Worm (Caenorhabditis elegans): ENCODE data around the gene F55G11.7.

F55G11.7 gene

ce11 chrIV:12936221-12936776, 23.9 kb upstream of the F55G11.7 start, which contains the start of the genes cld-1 and dod-21:
cld-1 (minus strand) TSS chrIV:12936271.
dod-21 (plus strand) TSS chrIV:12936738.
- TF ChIP-seq dve-1 (tag; optimal IDR thresholded peaks at IDR 0.05; ENCODE audit: insufficient read depth) (peak; percentile 63), php-3 (GFP tag; IDR thresholded peaks at IDR 0.05) (peak; percentile 48; the same call in 1 of the 2 replicates), Y105C5A.15 (GFP tag; IDR thresholded peaks at IDR 0.05) (no peak), mdl-1 (tag; optimal IDR thresholded peaks at IDR 0.05) (no peak), nhr-28 (tag; optimal IDR thresholded peaks at IDR 0.05) (peak; percentile 47), dmd-6 (GFP tag; IDR thresholded peaks at IDR 0.05) (peak; percentile 64), daf-8 (GFP tag; IDR thresholded peaks at IDR 0.05) (no peak), Y5F2A.4 (GFP tag; optimal IDR thresholded peaks at IDR 0.05) (no peak), daf-12 (tag; optimal IDR thresholded peaks at IDR 0.05) (no peak), nhr-77 (tag; optimal IDR thresholded peaks at IDR 0.05) (peak; percentile 11), zip-11 (GFP tag; IDR thresholded peaks at IDR 0.05) (no peak), hlh-11 (tag; optimal IDR thresholded peaks at IDR 0.05) (peak; percentile 83), hif-1 (tag; optimal IDR thresholded peaks at IDR 0.05) (no peak), lin-1 (GFP tag; IDR thresholded peaks at IDR 0.05) (0 out of 2 replicates have a peak, but pooled peaks have one; percentile 20), pqm-1 (tag; optimal IDR thresholded peaks at IDR 0.05) (peak; percentile 31), daf-16 (GFP tag; optimal IDR thresholded peaks at IDR 0.05) (no peak), daf-16 (tag; optimal IDR thresholded peaks at IDR 0.05) (peak; percentile 47)

ce11 chrIV:12941254-12941653, 19.0 kb upstream of the F55G11.7 start, which contains the start of gene dod-24:
dod-24 (minus strand) TSS chrIV:12941354.
- TF ChIP-seq lin-13 (GFP tag; optimal IDR thresholded peaks at IDR 0.05) (no peak), spr-3 (GFP tag; optimal IDR thresholded peaks at IDR 0.05) (no peak), nhr-25 (tag; optimal IDR thresholded peaks at IDR 0.05; ENCODE audit: borderline replicate concordance, insufficient read depth) (no peak), lin-15B (tag; optimal IDR thresholded peaks at IDR 0.05) (no peak), mep-1 (tag; optimal IDR thresholded peaks at IDR 0.05) (no peak), tag-97 (GFP tag; IDR thresholded peaks at IDR 0.05) (no peak), nhr-102 (tag; optimal IDR thresholded peaks at IDR 0.05) (no peak), mes-2 (tag; optimal IDR thresholded peaks at IDR 0.05; ENCODE audit: poor library complexity, severe bottlenecking) (no peak), snpc-1.2 (GFP tag; IDR thresholded peaks at IDR 0.05) (no peak), D1046.2 (GFP tag; IDR thresholded peaks at IDR 0.05) (no peak), ztf-11 (tag; optimal IDR thresholded peaks at IDR 0.05) (no peak), vab-7 (GFP tag; IDR thresholded peaks at IDR 0.05) (no peak), spr-1 (tag; optimal IDR thresholded peaks at IDR 0.05) (no peak), lir-3 (tag; optimal IDR thresholded peaks at IDR 0.05) (no peak), duxl-1 (tag; optimal IDR thresholded peaks at IDR 0.05; ENCODE audit: poor library complexity) (no peak), unc-130 (GFP tag; optimal IDR thresholded peaks at IDR 0.05) (no peak), daf-16 (GFP tag; optimal IDR thresholded peaks at IDR 0.05) (no peak), daf-16 (tag; optimal IDR thresholded peaks at IDR 0.05) (no peak), dmd-9 (GFP tag; IDR thresholded peaks at IDR 0.05) (no peak), tra-1 (GFP tag; IDR thresholded peaks at IDR 0.05) (no peak)

ce11 chrIV:12942633-12943032, 17.6 kb upstream of the F55G11.7 start, which contains the start of gene dct-19:
dct-19 (plus strand) TSS chrIV:12942933.
- TF ChIP-seq ama-1 (optimal IDR thresholded peaks at IDR 0.05) (no peak), php-3 (GFP tag; IDR thresholded peaks at IDR 0.05) (no peak), aly-2 (tag; optimal IDR thresholded peaks at IDR 0.05) (no peak), ctbp-1 (GFP tag; IDR thresholded peaks at IDR 0.05) (no peak), madf-9 (GFP tag; conservative IDR thresholded peaks at IDR 0.05) (no peak), F10B5.3 (tag; optimal IDR thresholded peaks at IDR 0.05) (no peak), zfp-3 (GFP tag; conservative IDR thresholded peaks at IDR 0.05) (no peak), lin-38 (GFP tag; IDR thresholded peaks at IDR 0.05) (no peak), unc-130 (GFP tag; optimal IDR thresholded peaks at IDR 0.05) (no peak), dmd-6 (GFP tag; IDR thresholded peaks at IDR 0.05) (no peak), mes-2 (tag; optimal IDR thresholded peaks at IDR 0.05; ENCODE audit: poor library complexity, severe bottlenecking) (no peak)
